Worm (Caenorhabditis elegans): ENCODE measurements around the gene lin-23.

- no peak for TF ChIP-seq egl-43 (GFP tag; IDR thresholded peaks at IDR 0.05)
- TF ChIP-seq daf-12 (tag; optimal IDR thresholded peaks at IDR 0.05), result no peak
- TF ChIP-seq hlh-30 (tag; optimal IDR thresholded peaks at IDR 0.05; ENCODE audit: insufficient read depth), result no peak
- TF ChIP-seq pha-4 (GFP tag; IDR thresholded peaks at IDR 0.05), result no peak
- no peak for TF ChIP-seq pha-4 (tag; optimal IDR thresholded peaks at IDR 0.05)
- TF ChIP-seq nhr-76 (tag; optimal IDR thresholded peaks at IDR 0.05), result no peak
- TF ChIP-seq fos-1 (tag; optimal IDR thresholded peaks at IDR 0.05), result no peak
- no peak for TF ChIP-seq pqm-1 (tag; optimal IDR thresholded peaks at IDR 0.05)
- TF ChIP-seq nhr-237 (tag; optimal IDR thresholded peaks at IDR 0.05), result no peak
- TF ChIP-seq ceh-82 (tag; optimal IDR thresholded peaks at IDR 0.05), result no peak
- TF ChIP-seq skn-1 (tag; optimal IDR thresholded peaks at IDR 0.05), result no peak
- TF ChIP-seq lin-39 (tag; optimal IDR thresholded peaks at IDR 0.05), result no peak
- TF ChIP-seq nhr-28 (tag; optimal IDR thresholded peaks at IDR 0.05), result no peak
- no peak for TF ChIP-seq aha-1 (tag)
- TF ChIP-seq F26F4.8 (GFP tag; conservative IDR thresholded peaks at IDR 0.05), result no peak
These were observed 22.9 kb downstream of the lin-23 start for ce11 chrII:6394037-6394436.

All from whole organism, L4 larva.